Fruit fly (Drosophila melanogaster) whole organism, embryonic: Measurements from ENCODE around the gene Indy.

Experiments used
- Ada2b ChIP-seq: fragments of 200-800 bp; sonication (Bioruptor generic); IDR thresholded peaks from 2 replicates; pipeline ENCODE4 v1.3.6; 2022; ENCODE audit warnings: missing biosample characterization, missing genetic modification characterization
- B-H2 ChIP-seq: fragments of 200-800 bp; sonication (Bioruptor generic); optimal IDR thresholded peaks from 2 replicates; lab custom pipeline; 2018; ENCODE audit warnings: missing biosample characterization, mild to moderate bottlenecking, missing genetic modification characterization
- BEAF-32 ChIP-seq: fragments of 200-800 bp; sonication (Bioruptor generic); optimal IDR thresholded peaks from 3 replicates; lab custom pipeline; 2017; ENCODE audit warnings: missing biosample characterization, missing genetic modification characterization, mild to moderate bottlenecking, moderate library complexity, missing genetic modification reagents
- Blimp-1 ChIP-seq: fragments of 200-800 bp; sonication (Bioruptor generic); optimal IDR thresholded peaks from 3 replicates; lab custom pipeline; 2018; ENCODE audit warnings: missing biosample characterization, missing genetic modification characterization, mild to moderate bottlenecking, moderate library complexity, missing genetic modification reagents
- CG10274 ChIP-seq: fragments of 200-800 bp; sonication (Bioruptor generic); optimal IDR thresholded peaks from 3 replicates; lab custom pipeline; 2017; ENCODE audit warnings: missing biosample characterization, mild to moderate bottlenecking, missing genetic modification characterization
- CG10565 ChIP-seq: fragments of 200-800 bp; sonication (Bioruptor generic); optimal IDR thresholded peaks from 3 replicates; lab custom pipeline; 2016; ENCODE audit warnings: missing biosample characterization, mild to moderate bottlenecking, missing genetic modification characterization
- CG11398 ChIP-seq: fragments of 200-800 bp; sonication (Bioruptor generic); optimal IDR thresholded peaks from 2 replicates; lab custom pipeline; 2016; ENCODE audit warnings: missing biosample characterization, missing genetic modification characterization
- CG11456 ChIP-seq: fragments of 200-800 bp; sonication (Bioruptor generic); IDR thresholded peaks from 3 replicates; pipeline ENCODE4 v1.3.6; 2022; ENCODE audit warnings: missing biosample characterization, missing genetic modification characterization
- CG12155 ChIP-seq: fragments of 200-800 bp; sonication (Bioruptor generic); optimal IDR thresholded peaks from 3 replicates; lab custom pipeline; 2016; ENCODE audit warnings: missing biosample characterization, missing genetic modification characterization
- CG12236 ChIP-seq: fragments of 200-800 bp; sonication (Bioruptor generic); optimal IDR thresholded peaks from 2 replicates; lab custom pipeline; 2016; ENCODE audit warnings: missing biosample characterization, missing genetic modification characterization
- CG12769 ChIP-seq: fragments of 200-800 bp; sonication (Bioruptor generic); optimal IDR thresholded peaks from 2 replicates; lab custom pipeline; 2019; ENCODE audit warnings: missing biosample characterization, mild to moderate bottlenecking, missing genetic modification characterization, moderate library complexity
- CG13424 ChIP-seq: fragments of 200-800 bp; sonication (Bioruptor generic); optimal IDR thresholded peaks from 2 replicates; lab custom pipeline; 2019; ENCODE audit warnings: missing biosample characterization, mild to moderate bottlenecking, missing genetic modification characterization, moderate library complexity
- CG14050 ChIP-seq: fragments of 200-800 bp; sonication (Bioruptor generic); IDR thresholded peaks from 3 replicates; pipeline ENCODE4 v1.3.6; 2022; ENCODE audit warnings: missing biosample characterization, missing genetic modification characterization
- CG15011 ChIP-seq: fragments of 200-800 bp; sonication (Bioruptor generic); optimal IDR thresholded peaks from 3 replicates; lab custom pipeline; 2018; ENCODE audit warnings: missing biosample characterization, mild to moderate bottlenecking, missing genetic modification characterization
- CG1602 ChIP-seq: fragments of 200-800 bp; sonication (Bioruptor generic); optimal IDR thresholded peaks from 3 replicates; lab custom pipeline; 2016; ENCODE audit warnings: missing biosample characterization, missing genetic modification characterization
- CG18262 ChIP-seq: fragments of 200-800 bp; optimal IDR thresholded peaks from 3 replicates; lab custom pipeline; 2019; ENCODE audit warnings: missing biosample characterization, mild to moderate bottlenecking, missing genetic modification characterization, moderate library complexity
- CG2678 ChIP-seq: fragments of 200-800 bp; sonication (Bioruptor generic); optimal IDR thresholded peaks from 3 replicates; lab custom pipeline; 2019; ENCODE audit warnings: missing biosample characterization, mild to moderate bottlenecking, missing genetic modification characterization, moderate library complexity
- CG2875 ChIP-seq: fragments of 200-800 bp; sonication (Bioruptor generic); optimal IDR thresholded peaks from 2 replicates; lab custom pipeline; 2017; ENCODE audit warnings: missing biosample characterization, mild to moderate bottlenecking, missing genetic modification characterization, missing genetic modification reagents
- CG6791 ChIP-seq: fragments of 200-800 bp; sonication (Bioruptor generic); IDR thresholded peaks from 3 replicates; pipeline ENCODE4 v1.3.6; 2022; ENCODE audit warnings: missing biosample characterization, missing genetic modification characterization; ENCODE audit not compliant: partially characterized antibody
- CG8765 ChIP-seq: fragments of 200-800 bp; sonication (Bioruptor generic); IDR thresholded peaks from 2 replicates; pipeline ENCODE4 v1.3.6; 2022; ENCODE audit warnings: missing biosample characterization, missing genetic modification characterization
- Chrac-16 ChIP-seq: fragments of 200-800 bp; sonication (Bioruptor generic); optimal IDR thresholded peaks from 3 replicates; lab custom pipeline; 2016; ENCODE audit warnings: missing biosample characterization, missing genetic modification characterization
- Dbx ChIP-seq: fragments of 200-800 bp; sonication (Bioruptor generic); IDR thresholded peaks from 3 replicates; pipeline ENCODE4 v1.3.6; 2022; ENCODE audit warnings: missing biosample characterization, missing genetic modification characterization
- HmgD ChIP-seq: fragments of 200-800 bp; sonication (Bioruptor generic); optimal IDR thresholded peaks from 3 replicates; lab custom pipeline; 2016; ENCODE audit warnings: missing biosample characterization, missing genetic modification characterization
- Hr78 ChIP-seq, 2 experiments: fragments of 200-800 bp in 1 of 2; fragments of >200 bp in 1 of 2; sonication (Bioruptor generic) in 1 of 2; optimal IDR thresholded peaks; 2 replicates each; lab custom pipeline; 2017 to 2019; ENCODE audit warnings: missing biosample characterization in 2 of 2, missing genetic modification characterization in 2 of 2, mild to moderate bottlenecking in 1 of 2, moderate library complexity in 1 of 2
- Kr ChIP-seq: fragments of 200-800 bp; sonication (Bioruptor generic); optimal IDR thresholded peaks from 2 replicates; lab custom pipeline; 2017; ENCODE audit warnings: missing biosample characterization, mild to moderate bottlenecking, missing genetic modification characterization
- MESR4 ChIP-seq: fragments of 200-800 bp; sonication (Bioruptor generic); optimal IDR thresholded peaks from 2 replicates; lab custom pipeline; 2018; ENCODE audit warnings: missing biosample characterization, mild to moderate bottlenecking, missing genetic modification characterization, moderate library complexity
- MTF-1 ChIP-seq: fragments of 200-800 bp; sonication (Bioruptor generic); optimal IDR thresholded peaks from 2 replicates; lab custom pipeline; 2018; ENCODE audit warnings: missing biosample characterization, mild to moderate bottlenecking, missing genetic modification characterization, borderline replicate concordance
- Nf-YC ChIP-seq: fragments of 200-800 bp; optimal IDR thresholded peaks from 3 replicates; lab custom pipeline; 2019; ENCODE audit warnings: missing biosample characterization, mild to moderate bottlenecking, missing genetic modification characterization, moderate library complexity
- Ravus ChIP-seq: fragments of 200-800 bp; sonication (Bioruptor generic); IDR thresholded peaks from 2 replicates; pipeline ENCODE4 v1.3.6; 2022; ENCODE audit warnings: missing biosample characterization, missing genetic modification characterization
- Tbp ChIP-seq: fragments of >200 bp; optimal IDR thresholded peaks from 2 replicates; lab custom pipeline; 2018; ENCODE audit warnings: missing biosample characterization, missing genetic modification characterization
- YL-1 ChIP-seq: fragments of 200-800 bp; sonication (Bioruptor generic); optimal IDR thresholded peaks from 3 replicates; lab custom pipeline; 2017; ENCODE audit warnings: missing biosample characterization, mild to moderate bottlenecking, missing genetic modification characterization
- bsh ChIP-seq, 2 experiments: fragments of 200-800 bp; sonication (Bioruptor generic); optimal IDR thresholded peaks; 2 replicates each; lab custom pipeline; 2017 to 2018; ENCODE audit warnings: mild to moderate bottlenecking in 2 of 2, missing biosample characterization in 2 of 2, missing genetic modification characterization in 2 of 2, moderate library complexity in 1 of 2
- cato ChIP-seq: fragments of 200-800 bp; sonication (Bioruptor generic); optimal IDR thresholded peaks from 2 replicates; lab custom pipeline; 2016; ENCODE audit warnings: missing biosample characterization, missing genetic modification characterization, borderline replicate concordance
- corto ChIP-seq: fragments of 200-800 bp; sonication (Bioruptor generic); optimal IDR thresholded peaks from 2 replicates; lab custom pipeline; 2016; ENCODE audit warnings: missing biosample characterization, mild to moderate bottlenecking, missing genetic modification characterization, moderate library complexity
- crol ChIP-seq: fragments of 200-800 bp; sonication (Bioruptor generic); IDR thresholded peaks from 2 replicates; pipeline ENCODE4 v1.3.6; 2022; ENCODE audit warnings: missing biosample characterization, missing genetic modification characterization
- disco-r ChIP-seq: fragments of 200-800 bp; sonication (Bioruptor generic); optimal IDR thresholded peaks from 2 replicates; lab custom pipeline; 2016; ENCODE audit warnings: missing biosample characterization, missing genetic modification characterization
- klu ChIP-seq: fragments of 200-800 bp; sonication (Bioruptor generic); IDR thresholded peaks from 2 replicates; pipeline ENCODE4 v1.3.6; 2022; ENCODE audit warnings: missing biosample characterization, missing genetic modification characterization
- lola ChIP-seq, 3 experiments: fragments of >200 bp in 2 of 3; fragments of 200-800 bp in 1 of 3; sonication (Bioruptor generic) in 1 of 3; optimal IDR thresholded peaks; 2 replicates each; lab custom pipeline; 2017 to 2019; ENCODE audit warnings: missing biosample characterization in 3 of 3, missing genetic modification characterization in 3 of 3, mild to moderate bottlenecking in 1 of 3, moderate library complexity in 1 of 3
- nerfin-1 ChIP-seq: fragments of 200-800 bp; sonication (Bioruptor generic); optimal IDR thresholded peaks from 3 replicates; lab custom pipeline; 2019; ENCODE audit warnings: missing biosample characterization, mild to moderate bottlenecking, missing genetic modification characterization, moderate library complexity
- nom ChIP-seq: fragments of 200-800 bp; sonication (Bioruptor generic); optimal IDR thresholded peaks from 2 replicates; lab custom pipeline; 2017; ENCODE audit warnings: missing biosample characterization, missing genetic modification characterization, mild to moderate bottlenecking, moderate library complexity, missing genetic modification reagents
- pfk ChIP-seq: fragments of 200-800 bp; sonication (Bioruptor generic); optimal IDR thresholded peaks from 2 replicates; lab custom pipeline; 2018; ENCODE audit warnings: missing biosample characterization, mild to moderate bottlenecking, missing genetic modification characterization, moderate library complexity
- ranshi ChIP-seq: fragments of 200-800 bp; sonication (Bioruptor generic); IDR thresholded peaks from 2 replicates; pipeline ENCODE4 v1.3.6; 2022; ENCODE audit warnings: missing biosample characterization, missing genetic modification characterization
- sd ChIP-seq: fragments of 200-800 bp; sonication (Bioruptor generic); optimal IDR thresholded peaks from 3 replicates; lab custom pipeline; 2018; ENCODE audit warnings: missing biosample characterization, mild to moderate bottlenecking, missing genetic modification characterization, moderate library complexity
- sqz ChIP-seq: fragments of 200-800 bp; sonication (Bioruptor generic); optimal IDR thresholded peaks from 3 replicates; lab custom pipeline; 2018; ENCODE audit warnings: missing biosample characterization, mild to moderate bottlenecking, missing genetic modification characterization
- tio ChIP-seq: fragments of 200-800 bp; sonication (Bioruptor generic); optimal IDR thresholded peaks from 2 replicates; lab custom pipeline; 2017; ENCODE audit warnings: missing biosample characterization, missing genetic modification characterization, inconsistent platforms
- trem ChIP-seq: fragments of 200-800 bp; optimal IDR thresholded peaks from 3 replicates; lab custom pipeline; 2019; ENCODE audit warnings: missing biosample characterization, mild to moderate bottlenecking, missing genetic modification characterization, moderate library complexity
- trh ChIP-seq: fragments of 200-800 bp; sonication (Bioruptor generic); optimal IDR thresholded peaks from 2 replicates; lab custom pipeline; 2016; ENCODE audit warnings: missing biosample characterization, missing genetic modification characterization
- usp ChIP-seq: fragments of >200 bp; optimal IDR thresholded peaks from 2 replicates; lab custom pipeline; 2017; ENCODE audit warnings: missing biosample characterization, missing genetic modification characterization
- wor ChIP-seq: fragments of 200-800 bp; sonication (Bioruptor generic); IDR thresholded peaks from 2 replicates; pipeline ENCODE4 v1.3.6; 2022; ENCODE audit warnings: missing biosample characterization, missing genetic modification characterization

Indy gene

dm6 chr3L:18840370-18841007 lies 5.6 kb downstream of the Indy start (continued):
- TF ChIP-seq CG6791 (GFP tag; lab: Robert Waterston, UW) (no peak), sd (tag; lab: Kevin White, UChicago) (peak; percentile 34), CG12769 (tag; lab: Kevin White, UChicago) (peak; percentile 53), Ravus (GFP tag; lab: Robert Waterston, UW) (no peak), crol (GFP tag; lab: Robert Waterston, UW) (no peak), Kr (GFP tag; lab: Kevin White, UChicago) (no peak), nerfin-1 (no peak), Nf-YC (tag; lab: Kevin White, UChicago) (no peak), CG12155 (GFP tag; lab: Kevin White, UChicago) (no peak), CG1602 (GFP tag; lab: Kevin White, UChicago) (peak; percentile 8), MESR4 (GFP tag; lab: Kevin White, UChicago) (no peak), MTF-1 (GFP tag; lab: Kevin White, UChicago) (no peak), ranshi (GFP tag; lab: Robert Waterston, UW) (no peak), pfk (GFP tag; lab: Kevin White, UChicago) (peak; percentile 31), CG11398 (GFP tag; lab: Kevin White, UChicago) (peak; percentile 10), Hr78 (GFP tag; optimal IDR thresholded peaks at IDR 0.05; lab: Kevin White, UChicago) (no peak), lola (GFP tag; optimal IDR thresholded peaks at IDR 0.05; lab: Kevin White, UChicago) (peak in 1 of 3 experiments; percentile 7), CG2678 (tag; lab: Kevin White, UChicago) (no peak), YL-1 (GFP tag; lab: Kevin White, UChicago) (no peak), CG18262 (peak; percentile 39), tio (GFP tag; lab: Kevin White, UChicago) (peak; percentile 1), CG8765 (GFP tag; lab: Robert Waterston, UW) (no peak), trh (GFP tag; lab: Kevin White, UChicago) (no peak), BEAF-32 (GFP tag; lab: Kevin White, UChicago) (peak; percentile 70), Ada2b (GFP tag; lab: Robert Waterston, UW) (no peak), CG11456 (GFP tag; lab: Robert Waterston, UW) (no peak), CG15011 (no peak), CG14050 (GFP tag; lab: Robert Waterston, UW) (no peak), cato (GFP tag; lab: Kevin White, UChicago) (peak; percentile 6), CG12236 (GFP tag; lab: Kevin White, UChicago) (no peak), wor (GFP tag; lab: Robert Waterston, UW) (no peak), nom (peak; percentile 63), Tbp (GFP tag; lab: Kevin White, UChicago) (no peak), bsh (GFP tag; optimal IDR thresholded peaks at IDR 0.05; lab: Kevin White, UChicago) (peak; percentile 12 to 39), CG10565 (GFP tag; lab: Kevin White, UChicago) (no peak), HmgD (GFP tag; lab: Kevin White, UChicago) (peak; percentile 40), disco-r (GFP tag; lab: Kevin White, UChicago) (no peak), trem (tag; lab: Kevin White, UChicago) (no peak), CG10274 (GFP tag; lab: Kevin White, UChicago) (no peak), B-H2 (GFP tag; lab: Kevin White, UChicago) (no peak), CG2875 (GFP tag; lab: Kevin White, UChicago) (no peak), corto (no peak), klu (no peak), sqz (GFP tag; lab: Kevin White, UChicago) (no peak), CG13424 (no peak), Chrac-16 (GFP tag; lab: Kevin White, UChicago) (peak; percentile 17), Dbx (GFP tag; lab: Robert Waterston, UW) (no peak), usp (GFP tag; lab: Kevin White, UChicago) (no peak), Blimp-1 (GFP tag; lab: Kevin White, UChicago) (peak; percentile 11)
